Fruit fly (Drosophila melanogaster): ENCODE results near the gene CG13071.

The CG13071 gene

DNA sequence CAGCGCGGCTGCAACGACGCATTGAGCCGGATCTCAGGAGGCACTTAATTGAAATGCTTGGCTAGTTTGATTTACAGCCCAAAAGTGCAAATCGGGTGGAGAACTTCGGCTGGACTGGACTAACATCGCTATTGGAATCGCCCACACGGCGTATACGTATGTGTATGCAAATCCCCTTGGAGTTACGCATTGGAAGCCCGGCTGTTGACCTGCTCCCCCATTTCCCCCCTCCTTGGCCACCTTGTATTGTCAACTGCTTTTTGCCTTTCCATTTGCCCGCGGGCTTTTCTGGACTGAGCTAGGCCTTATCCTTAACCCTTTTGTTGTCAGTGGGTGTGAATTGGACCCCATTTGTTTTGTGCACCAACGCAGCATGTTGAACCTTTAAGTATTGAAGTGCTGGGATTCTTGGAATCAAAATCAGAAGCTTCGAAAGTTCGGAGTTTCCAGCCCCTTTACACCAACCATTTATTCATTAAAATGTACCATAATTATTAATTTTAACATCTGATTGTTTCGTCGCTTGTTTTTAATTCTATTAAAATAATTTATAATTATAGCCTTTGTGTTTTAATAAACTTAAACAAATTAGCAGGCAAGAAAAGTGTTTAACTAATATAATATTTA is 13.0 kb downstream of the CG13071 start:
- TF ChIP-seq CG5204 (GFP tag; optimal IDR thresholded peaks at IDR 0.05): no peak
- TF ChIP-seq CG33017 (tag; optimal IDR thresholded peaks at IDR 0.05): no peak
- TF ChIP-seq Clk (GFP tag; optimal IDR thresholded peaks at IDR 0.05): no peak
- no peak for TF ChIP-seq CG1620 (GFP tag; optimal IDR thresholded peaks at IDR 0.05)
- TF ChIP-seq tj (GFP tag; optimal IDR thresholded peaks at IDR 0.05): no peak
- TF ChIP-seq CG14711 (tag; optimal IDR thresholded peaks at IDR 0.05): no peak
- TF ChIP-seq Mnt (GFP tag; optimal IDR thresholded peaks at IDR 0.05): no peak
- TF ChIP-seq bab1 (GFP tag; optimal IDR thresholded peaks at IDR 0.05): no peak
- no peak for TF ChIP-seq ovo (GFP tag; optimal IDR thresholded peaks at IDR 0.05)
- TF ChIP-seq CG7045 (GFP tag; optimal IDR thresholded peaks at IDR 0.05): no peak
- no peak for TF ChIP-seq CG11617 (GFP tag; optimal IDR thresholded peaks at IDR 0.05)
- TF ChIP-seq Crg-1 (GFP tag; optimal IDR thresholded peaks at IDR 0.05): no peak
- TF ChIP-seq cic (GFP tag; optimal IDR thresholded peaks at IDR 0.05): no peak

DNA sequence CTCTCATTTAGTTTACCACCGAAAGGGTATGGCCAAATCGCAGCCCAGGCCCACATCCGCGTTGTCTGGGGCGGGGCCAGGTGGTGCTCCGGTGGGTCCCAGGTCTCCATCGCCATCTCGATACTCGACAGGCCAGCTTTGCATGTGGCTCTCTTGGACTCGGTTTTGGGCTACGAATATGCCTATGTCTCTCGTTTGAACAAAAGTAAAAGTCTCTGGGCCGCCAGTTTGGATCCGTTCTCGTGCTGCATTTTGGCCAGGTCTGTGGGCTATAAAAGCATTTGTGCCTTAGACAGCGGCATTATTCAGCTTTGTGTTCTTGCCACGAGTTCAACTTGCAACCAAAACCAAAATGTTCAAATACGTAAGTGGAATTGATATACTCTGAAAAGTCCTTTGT is 14.6 kb downstream of the CG13071 start, which contains the start of gene CG13065:
Gene CG13065 (plus strand): TSS at position 301 of the 400 bp plus-strand sequence.
- TF ChIP-seq cnc (optimal IDR thresholded peaks at IDR 0.05) (no peak), CG1620 (GFP tag; optimal IDR thresholded peaks at IDR 0.05) (no peak), CG5204 (GFP tag; optimal IDR thresholded peaks at IDR 0.05) (no peak), bab1 (GFP tag; optimal IDR thresholded peaks at IDR 0.05) (no peak), pad (GFP tag; optimal IDR thresholded peaks at IDR 0.05) (no peak), tj (GFP tag; optimal IDR thresholded peaks at IDR 0.05) (no peak)

DNA sequence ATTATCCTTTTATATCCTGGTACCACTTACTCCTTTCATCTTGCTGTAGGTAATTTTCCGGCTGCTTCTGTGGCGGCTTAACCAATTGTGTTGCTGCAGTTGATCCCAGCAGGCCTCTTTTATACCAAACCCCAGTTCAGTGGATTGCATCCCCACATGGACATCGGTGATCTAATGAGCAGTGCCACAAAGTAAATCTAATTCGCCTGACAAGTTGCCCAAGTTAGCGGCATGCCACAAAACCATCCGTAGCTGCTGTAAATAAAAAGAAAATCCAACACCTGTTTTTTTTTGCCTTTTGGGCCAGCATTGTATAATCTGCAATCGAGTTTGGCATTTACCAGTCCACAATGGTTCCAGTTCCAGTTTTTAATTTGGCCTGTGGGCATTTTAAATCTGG is 16.6 kb downstream of the CG13071 start, which contains the start of gene CG13050:
Gene CG13050 (minus strand): TSS at position 101 of the 400 bp plus-strand sequence.
- no peak for TF ChIP-seq CG7045 (GFP tag; optimal IDR thresholded peaks at IDR 0.05)
- TF ChIP-seq CG1620 (GFP tag; optimal IDR thresholded peaks at IDR 0.05): no peak
- TF ChIP-seq CG11617 (GFP tag; optimal IDR thresholded peaks at IDR 0.05): no peak
- no peak for TF ChIP-seq Crg-1 (GFP tag; optimal IDR thresholded peaks at IDR 0.05)

dm6 chr3L:16279987-16280454 is 17.5 kb downstream of the CG13071 start, which contains the start of gene CG13064:
Gene CG13064 (plus strand): TSS chr3L:16280404.
- TF ChIP-seq CG7101 (tag; optimal IDR thresholded peaks at IDR 0.05) (no peak), CG14711 (tag; optimal IDR thresholded peaks at IDR 0.05) (no peak), CG7045 (GFP tag; optimal IDR thresholded peaks at IDR 0.05) (no peak), kay (GFP tag; ENCODE audit: borderline replicate concordance) (no peak), Clk (GFP tag; optimal IDR thresholded peaks at IDR 0.05) (no peak), cnc (optimal IDR thresholded peaks at IDR 0.05) (no peak), tj (GFP tag; optimal IDR thresholded peaks at IDR 0.05) (no peak), CG12768 (GFP tag; optimal IDR thresholded peaks at IDR 0.05) (no peak), Hr96 (GFP tag; optimal IDR thresholded peaks at IDR 0.05) (no peak), Crg-1 (GFP tag; optimal IDR thresholded peaks at IDR 0.05) (no peak), CG1620 (GFP tag; optimal IDR thresholded peaks at IDR 0.05) (no peak), CG33017 (tag; optimal IDR thresholded peaks at IDR 0.05) (no peak), Mnt (GFP tag; optimal IDR thresholded peaks at IDR 0.05) (no peak), ovo (GFP tag; optimal IDR thresholded peaks at IDR 0.05) (no peak), toe (GFP tag; optimal IDR thresholded peaks at IDR 0.05) (no peak), bab1 (GFP tag; optimal IDR thresholded peaks at IDR 0.05) (no peak), CG5204 (GFP tag; optimal IDR thresholded peaks at IDR 0.05) (no peak)

DNA sequence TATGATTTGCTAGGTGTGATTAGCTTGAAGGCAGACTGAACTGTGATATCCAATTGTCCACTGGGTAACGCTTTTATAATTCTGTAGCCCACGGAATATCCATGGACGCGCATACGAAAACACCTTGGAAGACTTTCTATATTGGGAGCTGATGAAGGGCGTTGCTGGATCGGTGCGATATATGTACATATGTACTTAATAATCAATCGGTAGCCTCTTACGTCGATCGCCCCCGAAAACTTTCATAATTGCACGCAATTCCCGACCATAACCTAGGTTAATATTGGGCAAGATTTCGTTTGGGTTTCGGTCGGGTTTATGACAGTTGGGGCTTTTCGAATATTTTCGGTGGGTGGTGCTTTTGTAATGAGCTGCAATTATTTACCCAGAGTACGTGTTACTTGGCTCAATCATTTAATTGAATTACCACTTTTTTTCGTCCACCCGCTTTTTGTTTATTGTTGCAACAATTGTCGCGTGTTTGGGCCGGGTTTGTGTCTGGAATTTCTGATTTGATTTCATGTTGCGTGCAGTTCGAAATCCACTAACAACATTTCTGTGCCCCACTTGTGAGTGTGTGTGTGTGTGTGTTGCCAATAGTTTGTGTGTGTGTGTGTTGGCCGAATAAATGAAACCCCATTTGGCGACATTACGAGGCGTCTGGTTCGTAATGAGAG is 19.5 kb downstream of the CG13071 start, which contains the start of gene CG13049:
Gene CG13049 (minus strand): TSS at position 51 of the 677 bp plus-strand sequence.
- TF ChIP-seq bab1 (GFP tag; optimal IDR thresholded peaks at IDR 0.05): no peak
- no peak for TF ChIP-seq Crg-1 (GFP tag; optimal IDR thresholded peaks at IDR 0.05)
- TF ChIP-seq cic (GFP tag; optimal IDR thresholded peaks at IDR 0.05): no peak
- no peak for TF ChIP-seq pad (GFP tag; optimal IDR thresholded peaks at IDR 0.05)
- TF ChIP-seq ovo (GFP tag; optimal IDR thresholded peaks at IDR 0.05): no peak
- no peak for TF ChIP-seq CG5204 (GFP tag; optimal IDR thresholded peaks at IDR 0.05)
- TF ChIP-seq Hr96 (GFP tag; optimal IDR thresholded peaks at IDR 0.05): no peak
- no peak for TF ChIP-seq Mnt (GFP tag; optimal IDR thresholded peaks at IDR 0.05)
- TF ChIP-seq Clk (GFP tag; optimal IDR thresholded peaks at IDR 0.05): no peak
- no peak for TF ChIP-seq CG1620 (GFP tag; optimal IDR thresholded peaks at IDR 0.05)
- no peak for TF ChIP-seq CG12768 (GFP tag; optimal IDR thresholded peaks at IDR 0.05)

dm6 chr3L:16283821-16284220 is 21.3 kb downstream of the CG13071 start, which contains the start of gene CG13048:
Gene CG13048 (minus strand): TSS chr3L:16283921.
- no peak for TF ChIP-seq cnc (optimal IDR thresholded peaks at IDR 0.05)
- TF ChIP-seq CG1620 (GFP tag; optimal IDR thresholded peaks at IDR 0.05): no peak
- TF ChIP-seq CG7045 (GFP tag; optimal IDR thresholded peaks at IDR 0.05): no peak
- TF ChIP-seq bab1 (GFP tag; optimal IDR thresholded peaks at IDR 0.05): no peak
- no peak for TF ChIP-seq CG14711 (tag; optimal IDR thresholded peaks at IDR 0.05)
- TF ChIP-seq Hr96 (GFP tag; optimal IDR thresholded peaks at IDR 0.05): no peak
- TF ChIP-seq CG33017 (tag; optimal IDR thresholded peaks at IDR 0.05): no peak
- no peak for TF ChIP-seq tj (GFP tag; optimal IDR thresholded peaks at IDR 0.05)
- no peak for TF ChIP-seq kay (GFP tag; ENCODE audit: borderline replicate concordance)
- no peak for TF ChIP-seq Mnt (GFP tag; optimal IDR thresholded peaks at IDR 0.05)
- no peak for TF ChIP-seq pad (GFP tag; optimal IDR thresholded peaks at IDR 0.05)
- TF ChIP-seq CG12768 (GFP tag; optimal IDR thresholded peaks at IDR 0.05): no peak
- TF ChIP-seq ovo (GFP tag; optimal IDR thresholded peaks at IDR 0.05): no peak
- TF ChIP-seq cic (GFP tag; optimal IDR thresholded peaks at IDR 0.05): no peak
- TF ChIP-seq toe (GFP tag; optimal IDR thresholded peaks at IDR 0.05): no peak
- TF ChIP-seq Crg-1 (GFP tag; optimal IDR thresholded peaks at IDR 0.05): no peak
- TF ChIP-seq CG11617 (GFP tag; optimal IDR thresholded peaks at IDR 0.05): no peak
- TF ChIP-seq CG5204 (GFP tag; optimal IDR thresholded peaks at IDR 0.05): no peak
